Fruit fly (Drosophila melanogaster) Kc167 (cell line): ENCODE results near the gene CG31251.

Experiments used
- Myc ChIP-seq: fragments of >200 bp; optimal IDR thresholded peaks from 2 replicates; lab custom pipeline; 2017; ENCODE audit warnings: missing external identifiers
- Sin3A ChIP-seq: fragments of >200 bp; optimal IDR thresholded peaks from 2 replicates; lab custom pipeline; 2018; ENCODE audit warnings: missing external identifiers
- ttk ChIP-seq: sonication (Bioruptor generic); optimal IDR thresholded peaks from 2 replicates; lab custom pipeline; 2017; ENCODE audit warnings: missing external identifiers

dm6 chr3R:17666061-17666796 is 18.5 kb downstream of the CG31251 start:
- TF ChIP-seq ttk (lab: Kevin White, UChicago) (no peak), Sin3A (lab: Kevin White, UChicago) (no peak), Myc (lab: Kevin White, UChicago) (no peak)
